Worm (Caenorhabditis elegans) whole organism, midembryonic: ENCODE measurements around the gene srx-114.

ENCODE experiments used
- T22C8.4 ChIP-seq: fragments of 200-800 bp; sonication (Bioruptor generic); IDR thresholded peaks from 2 replicates; pipeline ENCODE4 v1.3.6; 2022; ENCODE audit warnings: missing genetic modification characterization, missing compliant biosample characterization
- cog-1 ChIP-seq: sonication (generic microtip); optimal IDR thresholded peaks from 2 replicates; lab custom pipeline; 2016; ENCODE audit warnings: missing genetic modification characterization, missing compliant biosample characterization
- flt-1 ChIP-seq: fragments of 200-800 bp; sonication (Bioruptor generic); IDR thresholded peaks from 2 replicates; pipeline ENCODE4 v1.3.6; 2022; ENCODE audit warnings: missing genetic modification characterization, missing compliant biosample characterization
- klf-2 ChIP-seq: fragments of 200-800 bp; sonication (Bioruptor generic); conservative IDR thresholded peaks from 2 replicates; pipeline ENCODE4 v1.3.6; 2022; ENCODE audit warnings: missing genetic modification reagents, missing genetic modification characterization, missing compliant biosample characterization
- tab-1 ChIP-seq: fragments of 200-800 bp; sonication (Bioruptor generic); IDR thresholded peaks from 2 replicates; pipeline ENCODE4 v1.3.6; 2022; ENCODE audit warnings: missing genetic modification characterization, missing compliant biosample characterization
- ztf-23 ChIP-seq: fragments of 200-800 bp; sonication (Bioruptor generic); IDR thresholded peaks from 2 replicates; pipeline ENCODE4 v1.3.6; 2022; ENCODE audit warnings: missing genetic modification reagents, missing genetic modification characterization, missing compliant biosample characterization
- ztf-29 ChIP-seq: fragments of 200-800 bp; sonication (Bioruptor generic); IDR thresholded peaks from 2 replicates; pipeline ENCODE4 v1.3.6; 2022; ENCODE audit warnings: missing genetic modification reagents, missing genetic modification characterization, missing compliant biosample characterization

- TF ChIP-seq cog-1 (tag; lab: Kevin White, UChicago) (no peak), ztf-29 (GFP tag; lab: Robert Waterston, UW) (no peak), tab-1 (GFP tag; lab: Robert Waterston, UW) (no peak), klf-2 (GFP tag; lab: Robert Waterston, UW) (no peak), ztf-23 (GFP tag; lab: Robert Waterston, UW) (no peak), flt-1 (GFP tag; lab: Robert Waterston, UW) (no peak), T22C8.4 (no peak)
Observed at ce11 chrII:5393090-5393489, 39.9 kb downstream of the srx-114 start, which contains the start of gene brap-2.
